1 fruit fly cellular context compared by ENCODE assay signal in genomic region chrX:1248735-1249134, dm6.
TF ChIP-seq lines count a peak whose summit lies in the region.

No protein-coding gene starts in this region.

TF ChIP-seq in whole organism, embryonic, 481 proteins besides CTCF, POLR2A, EP300 and RAD21 (continued from another document):
- TF ChIP-seq HHEX (GFP tag; optimal IDR thresholded peaks at IDR 0.05; lab: Kevin White, UChicago) (no peak), tna (GFP tag; IDR thresholded peaks at IDR 0.05; lab: Robert Waterston, UW; ENCODE audit: partially characterized antibody) (no peak), CG13775 (GFP tag; optimal IDR thresholded peaks at IDR 0.05; lab: Kevin White, UChicago) (no peak), en (GFP tag; optimal IDR thresholded peaks at IDR 0.05; lab: Kevin White, UChicago) (no peak), CG18011 (GFP tag; optimal IDR thresholded peaks at IDR 0.05; lab: Kevin White, UChicago) (no peak), kah (GFP tag; optimal IDR thresholded peaks at IDR 0.05; lab: Kevin White, UChicago) (no peak), Hsf (GFP tag; optimal IDR thresholded peaks at IDR 0.05; lab: Kevin White, UChicago) (no peak), sima (GFP tag; optimal IDR thresholded peaks at IDR 0.05; lab: Kevin White, UChicago) (no peak), abd-A (tag; optimal IDR thresholded peaks at IDR 0.05; lab: Kevin White, UChicago) (no peak), dmrt11E (tag; optimal IDR thresholded peaks at IDR 0.05; lab: Kevin White, UChicago) (no peak)
TF ChIP-seq in whole organism, embryonic: peak in this region for 25.
